Worm (Caenorhabditis elegans) whole organism, L4/young adult: Measurements from ENCODE around the gene dao-2.

Source experiments
- W03F9.2 ChIP-seq: fragments of 150-350 bp; optimal IDR thresholded peaks from 2 replicates; lab custom pipeline; 2014; ENCODE audit warnings: missing biosample characterization, missing genetic modification characterization
- dao-5 ChIP-seq: sonication (generic microtip); optimal IDR thresholded peaks from 2 replicates; lab custom pipeline; 2016; ENCODE audit warnings: missing genotype, missing genetic modification characterization, moderate library complexity, missing compliant biosample characterization
- him-1 ChIP-seq: sonication (generic microtip); optimal IDR thresholded peaks from 2 replicates; lab custom pipeline; 2016; ENCODE audit warnings: missing genotype, missing genetic modification reagents, missing genetic modification characterization, missing compliant biosample characterization

The dao-2 gene

ce11 chrII:4562503-4563000 lies at the start of gene dao-2:
Gene dao-2, plus strand, starts transcription at chrII:4562950.
- TF ChIP-seq him-1 (tag; lab: Kevin White, UChicago) = no peak
- TF ChIP-seq W03F9.2 (tag; lab: Kevin White, UChicago) = no peak
- TF ChIP-seq dao-5 (tag; lab: Kevin White, UChicago) = no peak

- TF ChIP-seq W03F9.2 (tag; lab: Kevin White, UChicago) = no peak
- TF ChIP-seq him-1 (tag; lab: Kevin White, UChicago) = no peak
- TF ChIP-seq dao-5 (tag; lab: Kevin White, UChicago) = no peak
Observed at ce11 chrII:4516291-4516690, 46.5 kb upstream of the dao-2 start.

- no peak for TF ChIP-seq dao-5 (tag; lab: Kevin White, UChicago)
- TF ChIP-seq W03F9.2 (tag; lab: Kevin White, UChicago) = no peak
- TF ChIP-seq him-1 (tag; lab: Kevin White, UChicago) = no peak
Observed at ce11 chrII:4517254-4517653, 45.5 kb upstream of the dao-2 start.

ce11 chrII:4518300-4518907 lies 44.3 kb upstream of the dao-2 start, which contains the start of gene hlh-1:
Gene hlh-1, plus strand, starts transcription at chrII:4518574.
- TF ChIP-seq him-1 (tag; lab: Kevin White, UChicago) (no peak), dao-5 (tag; lab: Kevin White, UChicago) (no peak), W03F9.2 (tag; lab: Kevin White, UChicago) (no peak)

ce11 chrII:4519976-4520594 lies 42.7 kb upstream of the dao-2 start:
- TF ChIP-seq dao-5 (tag; lab: Kevin White, UChicago) = no peak
- no peak for TF ChIP-seq W03F9.2 (tag; lab: Kevin White, UChicago)
- no peak for TF ChIP-seq him-1 (tag; lab: Kevin White, UChicago)

- TF ChIP-seq dao-5 (tag; lab: Kevin White, UChicago) (no peak), him-1 (tag; lab: Kevin White, UChicago) (no peak), W03F9.2 (tag; lab: Kevin White, UChicago) (no peak)
Observed at ce11 chrII:4523122-4523672, 39.6 kb upstream of the dao-2 start, which contains the start of the genes B0304.4 and B0304.2. Gene B0304.4, minus strand, starts transcription at chrII:4523222. Gene B0304.2, plus strand, starts transcription at chrII:4523622.

ce11 chrII:4525185-4525584 lies 37.6 kb upstream of the dao-2 start:
- TF ChIP-seq dao-5 (tag; lab: Kevin White, UChicago) (no peak), W03F9.2 (tag; lab: Kevin White, UChicago) (no peak), him-1 (tag; lab: Kevin White, UChicago) (no peak)

ce11 chrII:4527800-4528199 lies 35.0 kb upstream of the dao-2 start, which contains the start of gene sra-35:
Gene sra-35, minus strand, starts transcription at chrII:4527900.
- no peak for TF ChIP-seq W03F9.2 (tag; lab: Kevin White, UChicago)
- TF ChIP-seq him-1 (tag; lab: Kevin White, UChicago) = no peak
- no peak for TF ChIP-seq dao-5 (tag; lab: Kevin White, UChicago)

- no peak for TF ChIP-seq W03F9.2 (tag; lab: Kevin White, UChicago)
- TF ChIP-seq him-1 (tag; lab: Kevin White, UChicago) = no peak
- no peak for TF ChIP-seq dao-5 (tag; lab: Kevin White, UChicago)
Observed at ce11 chrII:4531880-4532279, 30.9 kb upstream of the dao-2 start, which contains the start of gene sra-32. Gene sra-32, minus strand, starts transcription at chrII:4531980.

ce11 chrII:4537141-4537540 lies 25.6 kb upstream of the dao-2 start, which contains the start of gene sra-33:
Gene sra-33, minus strand, starts transcription at chrII:4537241.
- TF ChIP-seq W03F9.2 (tag; lab: Kevin White, UChicago) (no peak), dao-5 (tag; lab: Kevin White, UChicago) (no peak), him-1 (tag; lab: Kevin White, UChicago) (no peak)

- TF ChIP-seq dao-5 (tag; lab: Kevin White, UChicago) (no peak), W03F9.2 (tag; lab: Kevin White, UChicago) (no peak), him-1 (tag; lab: Kevin White, UChicago) (no peak)
Observed at ce11 chrII:4540631-4541030, 22.1 kb upstream of the dao-2 start, which contains the start of gene sra-36. Gene sra-36, minus strand, starts transcription at chrII:4540731.

- TF ChIP-seq dao-5 (tag; lab: Kevin White, UChicago) = no peak
- no peak for TF ChIP-seq W03F9.2 (tag; lab: Kevin White, UChicago)
- no peak for TF ChIP-seq him-1 (tag; lab: Kevin White, UChicago)
Observed at ce11 chrII:4543568-4543967, 19.2 kb upstream of the dao-2 start, which contains the start of gene sra-34. Gene sra-34, minus strand, starts transcription at chrII:4543668.

ce11 chrII:4548408-4548807 lies 14.3 kb upstream of the dao-2 start:
- no peak for TF ChIP-seq dao-5 (tag; lab: Kevin White, UChicago)
- no peak for TF ChIP-seq W03F9.2 (tag; lab: Kevin White, UChicago)
- TF ChIP-seq him-1 (tag; lab: Kevin White, UChicago) = no peak
